Worm (Caenorhabditis elegans): ENCODE data around the gene cex-1.

DNA sequence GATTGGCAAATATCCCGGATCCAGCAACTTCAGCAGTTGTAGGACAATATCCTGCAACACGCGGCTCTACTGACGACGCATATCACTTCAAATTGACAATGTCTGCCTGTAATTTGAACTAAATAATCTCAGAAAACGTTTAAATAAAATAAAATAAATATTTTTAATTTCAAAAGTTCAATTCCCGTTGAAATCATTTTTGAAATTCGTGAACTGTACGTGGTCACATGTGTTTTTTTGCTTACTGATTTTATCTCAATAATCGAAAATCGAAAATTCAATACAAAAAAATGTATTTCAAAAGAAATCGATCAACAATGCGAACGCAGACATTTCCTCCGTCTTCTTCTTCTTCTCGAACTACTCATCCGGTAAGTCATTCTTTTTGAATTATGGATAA lies 9.9 kb upstream of the cex-1 start, which contains the start of gene F07F6.1:
- TF ChIP-seq him-1 (tag; optimal IDR thresholded peaks at IDR 0.05) (no peak), dao-5 (tag; optimal IDR thresholded peaks at IDR 0.05) (no peak)
